Fruit fly (Drosophila melanogaster) whole organism, prepupa: ENCODE results near the gene csw.
A peak's percentile ranks its signal among the peaks of the same experiment; 100 is the strongest.

ENCODE experiments used
- Blimp-1 ChIP-seq: fragments of 200-800 bp; sonication (Bioruptor generic); optimal IDR thresholded peaks from 3 replicates; lab custom pipeline; 2017; ENCODE audit warnings: missing biosample characterization, missing genetic modification characterization, mild to moderate bottlenecking, moderate library complexity, missing genetic modification reagents
- CG10631 ChIP-seq: fragments of 200-800 bp; sonication (Bioruptor generic); optimal IDR thresholded peaks from 2 replicates; lab custom pipeline; 2016; ENCODE audit warnings: missing biosample characterization, missing genetic modification characterization
- CG11902 ChIP-seq: fragments of 200-800 bp; sonication (Bioruptor generic); optimal IDR thresholded peaks from 3 replicates; lab custom pipeline; 2016; ENCODE audit warnings: missing biosample characterization, missing genetic modification characterization
- CG15336 ChIP-seq: fragments of 200-800 bp; sonication (Bioruptor generic); IDR thresholded peaks from 2 replicates; pipeline ENCODE4 v1.3.6; 2022; ENCODE audit warnings: missing biosample characterization, missing genetic modification characterization
- CG3032 ChIP-seq: fragments of 200-800 bp; optimal IDR thresholded peaks from 2 replicates; lab custom pipeline; 2019; ENCODE audit warnings: missing biosample characterization, mild to moderate bottlenecking, missing genetic modification characterization, moderate library complexity
- CG31627 ChIP-seq: fragments of 200-800 bp; sonication (Bioruptor generic); optimal IDR thresholded peaks from 3 replicates; lab custom pipeline; 2016; ENCODE audit warnings: missing biosample characterization, missing genetic modification characterization
- CG32006 ChIP-seq: fragments of 200-800 bp; sonication (Bioruptor generic); optimal IDR thresholded peaks from 3 replicates; lab custom pipeline; 2017; ENCODE audit warnings: missing biosample characterization, mild to moderate bottlenecking, missing genetic modification characterization
- CG3919 ChIP-seq: fragments of 200-800 bp; sonication (Bioruptor generic); optimal IDR thresholded peaks from 3 replicates; lab custom pipeline; 2016; ENCODE audit warnings: missing biosample characterization, missing genetic modification characterization
- CG4318 ChIP-seq: fragments of 200-800 bp; sonication (Bioruptor generic); optimal IDR thresholded peaks from 3 replicates; lab custom pipeline; 2017; ENCODE audit warnings: missing biosample characterization, mild to moderate bottlenecking, missing genetic modification characterization
- CG6163 ChIP-seq: fragments of 200-800 bp; sonication (Bioruptor generic); IDR thresholded peaks from 3 replicates; pipeline ENCODE4 v1.3.6; 2022; ENCODE audit warnings: missing biosample characterization, missing genetic modification characterization
- CG7368 ChIP-seq: fragments of 200-800 bp; sonication (Bioruptor generic); optimal IDR thresholded peaks from 3 replicates; lab custom pipeline; 2016; ENCODE audit warnings: missing biosample characterization, missing genetic modification characterization
- CG8119 ChIP-seq: fragments of 200-800 bp; sonication (Bioruptor generic); IDR thresholded peaks from 3 replicates; pipeline ENCODE4 v1.3.6; 2022; ENCODE audit warnings: missing biosample characterization, missing genetic modification characterization
- CG8319 ChIP-seq: fragments of 200-800 bp; sonication (Bioruptor generic); optimal IDR thresholded peaks from 3 replicates; lab custom pipeline; 2016; ENCODE audit warnings: missing biosample characterization, missing genetic modification characterization
- CG8632 ChIP-seq: fragments of 200-800 bp; sonication (Bioruptor generic); optimal IDR thresholded peaks from 3 replicates; lab custom pipeline; 2016; ENCODE audit warnings: missing biosample characterization, missing genetic modification characterization
- CG9139 ChIP-seq: fragments of 200-800 bp; sonication (Bioruptor generic); optimal IDR thresholded peaks from 3 replicates; lab custom pipeline; 2017; ENCODE audit warnings: missing biosample characterization, mild to moderate bottlenecking, missing genetic modification characterization
- Eip78C ChIP-seq: fragments of 200-800 bp; sonication (Bioruptor generic); peaks from one replicate; lab custom pipeline; 2016; ENCODE audit warnings: missing biosample characterization, missing genetic modification characterization
- Ets21C ChIP-seq: fragments of 200-800 bp; sonication (Bioruptor generic); optimal IDR thresholded peaks from 3 replicates; lab custom pipeline; 2016; ENCODE audit warnings: missing biosample characterization, missing genetic modification characterization
- Ets96B ChIP-seq: fragments of 200-800 bp; optimal IDR thresholded peaks from 2 replicates; lab custom pipeline; 2019; ENCODE audit warnings: missing biosample characterization, mild to moderate bottlenecking, missing genetic modification characterization, moderate library complexity
- Gug ChIP-seq: fragments of 200-800 bp; sonication (Bioruptor generic); IDR thresholded peaks from 2 replicates; pipeline ENCODE4 v1.3.6; 2022; ENCODE audit warnings: missing biosample characterization, missing genetic modification characterization
- Hr38 ChIP-seq: sonication (Bioruptor generic); optimal IDR thresholded peaks from 2 replicates; lab custom pipeline; 2016; ENCODE audit warnings: missing biosample characterization, missing genetic modification characterization
- Hr39 ChIP-seq: fragments of 200-800 bp; sonication (Bioruptor generic); optimal IDR thresholded peaks from 2 replicates; lab custom pipeline; 2016; ENCODE audit warnings: missing biosample characterization, missing genetic modification characterization
- Hr4 ChIP-seq: fragments of 200-800 bp; sonication (Bioruptor generic); optimal IDR thresholded peaks from 3 replicates; lab custom pipeline; 2016; ENCODE audit warnings: missing biosample characterization, missing genetic modification characterization
- Lpt ChIP-seq: fragments of 200-800 bp; sonication (Bioruptor generic); optimal IDR thresholded peaks from 3 replicates; lab custom pipeline; 2016; ENCODE audit warnings: missing biosample characterization, missing genetic modification characterization
- Met ChIP-seq: fragments of 200-800 bp; sonication (Bioruptor generic); optimal IDR thresholded peaks from 3 replicates; lab custom pipeline; 2016; ENCODE audit warnings: missing biosample characterization, missing genetic modification characterization
- Sox102F ChIP-seq: fragments of 200-800 bp; sonication (Bioruptor generic); optimal IDR thresholded peaks from 2 replicates; lab custom pipeline; 2016; ENCODE audit warnings: missing biosample characterization, mild to moderate bottlenecking, missing genetic modification characterization
- Sox14 ChIP-seq: fragments of 200-800 bp; sonication (Bioruptor generic); optimal IDR thresholded peaks from 3 replicates; lab custom pipeline; 2016; ENCODE audit warnings: missing biosample characterization, missing genetic modification characterization
- achi ChIP-seq: fragments of 200-800 bp; sonication (Bioruptor generic); optimal IDR thresholded peaks from 3 replicates; lab custom pipeline; 2016; ENCODE audit warnings: missing biosample characterization, missing genetic modification characterization
- acj6 ChIP-seq: fragments of 200-800 bp; sonication (Bioruptor generic); optimal IDR thresholded peaks from 3 replicates; lab custom pipeline; 2016; ENCODE audit warnings: missing biosample characterization, missing genetic modification characterization
- cyc ChIP-seq: fragments of 200-800 bp; sonication (Bioruptor generic); optimal IDR thresholded peaks from 3 replicates; lab custom pipeline; 2016; ENCODE audit warnings: missing biosample characterization, missing genetic modification characterization
- dac ChIP-seq: fragments of 200-800 bp; sonication (Bioruptor generic); optimal IDR thresholded peaks from 2 replicates; lab custom pipeline; 2017; ENCODE audit warnings: missing biosample characterization, mild to moderate bottlenecking, missing genetic modification characterization
- dsx ChIP-seq: fragments of 200-800 bp; optimal IDR thresholded peaks from 3 replicates; lab custom pipeline; 2019; ENCODE audit warnings: missing biosample characterization, mild to moderate bottlenecking, missing genetic modification characterization, moderate library complexity; ENCODE audit not compliant: poor library complexity, severe bottlenecking
- eg ChIP-seq: fragments of 200-800 bp; sonication (Bioruptor generic); IDR thresholded peaks from 3 replicates; pipeline ENCODE4 v1.3.6; 2022; ENCODE audit warnings: missing biosample characterization, missing genetic modification characterization
- esn ChIP-seq: fragments of 200-800 bp; sonication (Bioruptor generic); optimal IDR thresholded peaks from 2 replicates; lab custom pipeline; 2016; ENCODE audit warnings: missing biosample characterization, mild to moderate bottlenecking, missing genetic modification characterization, moderate library complexity
- lz ChIP-seq: fragments of 200-800 bp; sonication (Bioruptor generic); optimal IDR thresholded peaks from 3 replicates; lab custom pipeline; 2016; ENCODE audit warnings: missing biosample characterization, missing genetic modification characterization
- net ChIP-seq: fragments of 200-800 bp; sonication (Bioruptor generic); optimal IDR thresholded peaks from 3 replicates; lab custom pipeline; 2016; ENCODE audit warnings: missing biosample characterization, missing genetic modification characterization
- pdm3 ChIP-seq: fragments of 200-800 bp; sonication (Bioruptor generic); optimal IDR thresholded peaks from 3 replicates; lab custom pipeline; 2016; ENCODE audit warnings: missing biosample characterization, missing genetic modification characterization
- salr ChIP-seq, 2 experiments: fragments of 200-800 bp; sonication (Bioruptor generic); optimal IDR thresholded peaks; 3 replicates each; lab custom pipeline; 2016 to 2018; ENCODE audit warnings: missing biosample characterization in 2 of 2, missing genetic modification characterization in 2 of 2, mild to moderate bottlenecking in 1 of 2
- spab ChIP-seq: fragments of 200-800 bp; sonication (Bioruptor generic); optimal IDR thresholded peaks from 2 replicates; lab custom pipeline; 2017; ENCODE audit warnings: missing biosample characterization, mild to moderate bottlenecking, missing genetic modification characterization, missing genetic modification reagents
- ss ChIP-seq, 2 experiments: fragments of 200-800 bp; sonication (Bioruptor generic); optimal IDR thresholded peaks; 2 replicates in 1 of 2; 3 replicates in 1 of 2; lab custom pipeline; 2017 to 2018; ENCODE audit warnings: mild to moderate bottlenecking in 2 of 2, missing biosample characterization in 2 of 2, missing genetic modification characterization in 2 of 2, moderate library complexity in 1 of 2
- svp ChIP-seq: fragments of 200-800 bp; sonication (Bioruptor generic); peaks from one replicate; lab custom pipeline; 2016; ENCODE audit warnings: missing biosample characterization, missing genetic modification characterization

Gene csw

DNA sequence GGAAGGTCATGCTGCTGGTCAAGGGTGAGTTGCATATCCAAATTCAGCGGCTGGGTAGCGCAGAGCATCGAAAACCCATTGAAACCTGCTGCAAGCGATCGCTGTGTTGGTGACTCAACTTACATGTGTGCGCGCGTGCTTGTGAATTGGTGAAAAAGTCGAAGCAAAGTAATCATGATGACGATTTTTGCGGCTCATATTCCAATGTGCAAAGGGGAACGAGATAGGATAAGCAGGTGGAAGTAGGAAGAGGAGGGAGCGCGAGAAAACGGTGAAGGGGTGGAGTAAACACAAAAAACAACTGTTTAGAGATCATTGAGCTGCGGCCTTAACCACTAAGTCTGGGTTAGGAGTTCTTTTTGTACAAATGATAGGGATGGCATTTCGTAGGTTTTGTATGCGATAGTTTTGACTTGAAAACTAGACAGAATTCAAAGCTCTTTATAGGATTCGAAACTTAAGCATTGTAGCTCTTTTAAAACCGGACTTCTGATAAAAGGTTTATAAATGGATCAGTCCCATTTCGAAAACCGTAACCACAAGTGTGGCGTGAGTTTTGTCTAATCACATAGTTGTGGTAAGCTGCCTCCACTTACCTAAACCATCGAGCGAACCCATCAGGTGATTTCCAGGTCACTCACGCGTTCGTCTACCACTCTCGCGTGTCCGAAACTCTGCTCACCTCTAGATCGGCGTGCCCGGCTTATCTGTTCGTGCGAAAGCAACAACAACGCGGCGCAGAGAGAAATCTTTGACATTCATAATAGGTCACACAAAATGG, 51.8 kb downstream of the csw start (continued):
- peak; percentile 37 to 61 for TF ChIP-seq ss (GFP tag; optimal IDR thresholded peaks at IDR 0.05; lab: Kevin White, UChicago)
- peak; percentile 65 for TF ChIP-seq cyc (GFP tag; lab: Kevin White, UChicago)
- peak; percentile 57 for TF ChIP-seq net
- peak; percentile 52 for TF ChIP-seq CG4318 (GFP tag; lab: Kevin White, UChicago)
- peak; percentile 30 for TF ChIP-seq Ets96B (tag; lab: Kevin White, UChicago)
- peak; percentile 47 for TF ChIP-seq CG10631
- peak; percentile 49; the same call in 1 of the 2 replicates for TF ChIP-seq Gug
- TF ChIP-seq salr (GFP tag; optimal IDR thresholded peaks at IDR 0.05; lab: Kevin White, UChicago) = peak in 1 of 2 experiments; percentile 47
- peak; percentile 64 for TF ChIP-seq Met (GFP tag; lab: Kevin White, UChicago)

DNA sequence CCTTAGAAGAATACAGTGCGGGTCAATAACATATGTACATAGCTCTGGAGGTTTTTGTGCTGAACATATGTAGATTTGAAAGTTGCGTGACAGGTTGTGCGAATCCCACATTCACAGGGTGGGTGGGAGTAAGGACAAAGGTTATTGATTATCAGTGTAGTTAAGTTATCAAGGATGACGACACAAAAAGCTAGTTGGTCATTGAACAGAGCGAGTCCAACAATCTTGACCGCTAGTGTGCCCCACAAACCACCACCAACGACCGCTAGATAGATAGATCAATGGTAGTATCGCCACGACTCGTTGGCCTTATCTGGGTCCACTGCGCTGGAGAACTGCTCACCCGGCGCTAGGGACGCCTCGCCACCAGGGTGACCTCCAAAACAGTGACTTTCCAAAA, 52.5 kb downstream of the csw start:
- TF ChIP-seq CG8632 (no peak), Lpt (peak; percentile 6), CG3032 (tag; lab: Kevin White, UChicago) (no peak), Ets96B (tag; lab: Kevin White, UChicago) (no peak), net (no peak), Hr38 (no peak), lz (GFP tag; lab: Kevin White, UChicago) (no peak), achi (GFP tag; lab: Kevin White, UChicago) (no peak), Met (GFP tag; lab: Kevin White, UChicago) (no peak), CG8319 (no peak), Hr39 (GFP tag; lab: Kevin White, UChicago) (no peak), acj6 (GFP tag; lab: Kevin White, UChicago) (no peak), CG3919 (GFP tag; lab: Kevin White, UChicago) (no peak), eg (GFP tag; lab: Robert Waterston, UW) (peak; percentile 69), CG31627 (no peak), CG9139 (GFP tag; lab: Kevin White, UChicago) (no peak), esn (GFP tag; lab: Kevin White, UChicago) (no peak), pdm3 (GFP tag; lab: Kevin White, UChicago) (no peak), Ets21C (GFP tag; lab: Kevin White, UChicago) (no peak), dac (GFP tag; lab: Kevin White, UChicago) (no peak), cyc (GFP tag; lab: Kevin White, UChicago) (no peak), CG7368 (no peak), spab (GFP tag; lab: Kevin White, UChicago) (no peak), Hr4 (GFP tag; lab: Kevin White, UChicago) (no peak), CG15336 (no peak; the same call in 1 of the 2 replicates), Eip78C (GFP tag; lab: Kevin White, UChicago) (peak; percentile 24), CG6163 (GFP tag; lab: Robert Waterston, UW) (peak; percentile 36; the same call in 1 of the 3 replicates), CG11902 (GFP tag; lab: Kevin White, UChicago) (no peak), CG32006 (GFP tag; lab: Kevin White, UChicago) (peak; percentile 0), CG4318 (GFP tag; lab: Kevin White, UChicago) (no peak), CG8119 (GFP tag; lab: Robert Waterston, UW) (peak; percentile 28; the same call in 2 of the 3 replicates), dsx (no peak)
- TF ChIP-seq, all 60 proteins: peak for 6

DNA sequence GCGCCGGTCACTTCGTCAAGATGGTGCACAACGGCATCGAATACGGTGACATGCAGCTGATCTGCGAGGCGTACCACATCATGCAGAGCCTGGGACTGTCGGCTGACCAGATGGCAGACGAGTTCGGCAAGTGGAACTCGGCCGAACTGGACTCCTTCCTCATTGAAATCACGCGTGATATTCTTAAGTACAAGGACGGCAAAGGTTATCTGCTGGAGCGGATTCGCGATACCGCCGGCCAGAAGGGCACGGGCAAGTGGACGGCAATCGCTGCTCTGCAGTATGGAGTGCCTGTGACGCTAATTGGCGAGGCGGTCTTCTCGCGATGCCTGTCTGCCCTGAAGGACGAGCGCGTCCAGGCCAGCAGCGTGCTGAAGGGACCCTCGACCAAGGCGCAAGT, 53.4 kb downstream of the csw start:
- TF ChIP-seq Hr4 (GFP tag; lab: Kevin White, UChicago) (no peak), Blimp-1 (no peak), Sox14 (GFP tag; lab: Kevin White, UChicago) (no peak), svp (peak; percentile 96), Lpt (no peak), Sox102F (no peak), cyc (GFP tag; lab: Kevin White, UChicago) (no peak), CG4318 (GFP tag; lab: Kevin White, UChicago) (no peak)
